Fruit fly (Drosophila melanogaster): ENCODE results near the gene CG8851.

Gene CG8851

DNA sequence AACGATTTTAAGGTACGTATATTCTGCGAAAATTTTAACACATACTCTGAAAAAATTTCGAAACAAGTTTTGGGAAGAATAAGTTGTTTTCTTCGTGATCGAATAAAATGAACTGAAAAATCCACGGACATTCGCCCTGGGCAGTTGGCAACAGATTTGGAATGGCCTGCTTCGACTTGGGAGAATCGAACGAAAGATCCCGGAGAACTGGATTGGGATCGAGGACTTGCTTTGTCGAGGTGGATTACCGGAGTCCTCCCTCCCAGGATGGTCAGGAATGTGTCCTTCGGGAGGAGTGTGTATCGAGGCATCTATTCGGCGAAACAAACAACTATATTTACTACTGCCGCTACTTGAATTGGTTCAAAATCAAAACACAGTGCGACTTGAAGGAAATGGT lies at the start of gene CG8851, which contains the start of gene CG3213:
Gene CG8851 (plus strand): TSS at position 127 of the 400 bp plus-strand sequence.
Gene CG3213 (minus strand): TSS at position 101 of the 400 bp plus-strand sequence.
- TF ChIP-seq Snoo (tag; optimal IDR thresholded peaks at IDR 0.05) (no peak), CG8159 (tag; optimal IDR thresholded peaks at IDR 0.05) (no peak), rn (GFP tag; IDR thresholded peaks at IDR 0.05) (no peak), CG34367 (tag; optimal IDR thresholded peaks at IDR 0.05) (no peak), gl (tag; optimal IDR thresholded peaks at IDR 0.05) (no peak), Pif1A (GFP tag; optimal IDR thresholded peaks at IDR 0.05) (no peak), CG12605 (GFP tag; IDR thresholded peaks at IDR 0.05) (no peak), CG15710 (tag; optimal IDR thresholded peaks at IDR 0.05) (no peak)

DNA sequence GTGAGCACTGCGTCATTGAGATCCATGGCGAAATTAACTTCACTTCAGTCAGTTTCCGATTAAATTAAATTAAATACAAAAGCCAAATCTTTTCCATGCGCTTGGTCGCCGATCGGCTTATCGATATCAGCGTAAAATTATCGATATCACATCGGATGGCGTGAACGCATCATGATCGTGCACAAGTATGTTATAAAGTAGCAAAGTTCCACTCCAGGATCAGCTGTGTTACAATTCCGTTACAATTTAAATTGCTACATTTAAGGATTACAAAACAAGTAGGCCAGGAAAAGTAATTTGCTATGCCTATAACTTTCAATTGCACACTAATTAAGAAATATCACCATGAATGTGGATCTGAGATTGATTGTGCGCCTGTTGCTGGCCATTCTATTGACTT lies 49.6 kb upstream of the CG8851 start, which contains the start of the genes Pif1 and CG31776:
Gene Pif1 (minus strand): TSS at position 136 of the 400 bp plus-strand sequence.
Gene CG31776 (plus strand): TSS at position 314 of the 400 bp plus-strand sequence.
- TF ChIP-seq CG13204 (GFP tag; optimal IDR thresholded peaks at IDR 0.05): no peak
- TF ChIP-seq CG8301 (tag; optimal IDR thresholded peaks at IDR 0.05): no peak
- no peak for TF ChIP-seq CG10348 (GFP tag; IDR thresholded peaks at IDR 0.05)
- TF ChIP-seq CG4496 (GFP tag; IDR thresholded peaks at IDR 0.05): no peak
- no peak for TF ChIP-seq Ets98B (GFP tag; IDR thresholded peaks at IDR 0.05)
- no peak for TF ChIP-seq CG12605 (GFP tag; IDR thresholded peaks at IDR 0.05)
- no peak for TF ChIP-seq CG8159 (tag; optimal IDR thresholded peaks at IDR 0.05)
- no peak for TF ChIP-seq Snoo (tag; optimal IDR thresholded peaks at IDR 0.05)
- TF ChIP-seq CG14655 (GFP tag; optimal IDR thresholded peaks at IDR 0.05): no peak
- no peak for TF ChIP-seq EcR (GFP tag; optimal IDR thresholded peaks at IDR 0.05)
- no peak for TF ChIP-seq Pif1A (GFP tag; optimal IDR thresholded peaks at IDR 0.05)
- no peak for TF ChIP-seq CG15710 (tag; optimal IDR thresholded peaks at IDR 0.05)
- no peak for TF ChIP-seq CG17806 (tag; optimal IDR thresholded peaks at IDR 0.05)
- TF ChIP-seq CG34367 (tag; optimal IDR thresholded peaks at IDR 0.05): no peak
- TF ChIP-seq CG32121 (GFP tag; IDR thresholded peaks at IDR 0.05): no peak
- TF ChIP-seq Pif1B (GFP tag; optimal IDR thresholded peaks at IDR 0.05): no peak
- TF ChIP-seq D1 (tag; optimal IDR thresholded peaks at IDR 0.05): no peak
- TF ChIP-seq gl (tag; optimal IDR thresholded peaks at IDR 0.05): no peak

DNA sequence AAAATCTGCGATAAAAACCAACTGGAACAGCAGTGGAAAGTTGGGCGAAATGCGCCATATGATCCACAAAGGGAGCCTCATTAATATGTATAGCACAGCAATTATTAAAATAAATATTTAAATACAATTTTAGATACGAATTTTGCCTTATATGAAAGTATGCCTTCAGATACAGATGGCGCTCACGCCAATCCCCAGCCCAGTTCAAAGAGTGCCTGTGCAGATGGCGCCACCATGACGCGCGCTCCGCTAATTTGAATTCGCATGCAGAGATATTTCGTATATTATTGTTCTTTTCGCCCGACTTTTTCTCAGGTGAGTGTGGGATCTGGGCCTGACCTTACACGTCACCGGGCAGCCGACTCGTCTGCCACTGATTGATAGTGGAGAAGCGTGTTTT lies 47.2 kb upstream of the CG8851 start, which contains the start of gene Pgant4:
Gene Pgant4 (plus strand): TSS at position 362 of the 400 bp plus-strand sequence.
- TF ChIP-seq Snoo (tag; optimal IDR thresholded peaks at IDR 0.05): peak; percentile 39
- no peak for TF ChIP-seq CG14655 (GFP tag; optimal IDR thresholded peaks at IDR 0.05)
- TF ChIP-seq CG9948 (tag; optimal IDR thresholded peaks at IDR 0.05): no peak
- no peak for TF ChIP-seq CG17806 (tag; optimal IDR thresholded peaks at IDR 0.05)
- TF ChIP-seq CG8301 (tag; optimal IDR thresholded peaks at IDR 0.05): no peak
- 0 out of 2 replicates have a peak, but pooled peaks have one; percentile 37 for TF ChIP-seq rn (GFP tag; IDR thresholded peaks at IDR 0.05)
- 0 out of 3 replicates have a peak, but pooled peaks have one; percentile 37 for TF ChIP-seq CG4496 (GFP tag; IDR thresholded peaks at IDR 0.05)
- no peak for TF ChIP-seq D1 (tag; optimal IDR thresholded peaks at IDR 0.05)
- no peak for TF ChIP-seq CG32121 (GFP tag; IDR thresholded peaks at IDR 0.05)
- TF ChIP-seq CG13204 (GFP tag; optimal IDR thresholded peaks at IDR 0.05): no peak
- no peak for TF ChIP-seq CG34367 (tag; optimal IDR thresholded peaks at IDR 0.05)
- no peak for TF ChIP-seq Pif1B (GFP tag; optimal IDR thresholded peaks at IDR 0.05)
- no peak for TF ChIP-seq CG15710 (tag; optimal IDR thresholded peaks at IDR 0.05)
- TF ChIP-seq EcR (GFP tag; optimal IDR thresholded peaks at IDR 0.05): no peak
- no peak for TF ChIP-seq gl (tag; optimal IDR thresholded peaks at IDR 0.05)
- no peak for TF ChIP-seq Pif1A (GFP tag; optimal IDR thresholded peaks at IDR 0.05)

DNA sequence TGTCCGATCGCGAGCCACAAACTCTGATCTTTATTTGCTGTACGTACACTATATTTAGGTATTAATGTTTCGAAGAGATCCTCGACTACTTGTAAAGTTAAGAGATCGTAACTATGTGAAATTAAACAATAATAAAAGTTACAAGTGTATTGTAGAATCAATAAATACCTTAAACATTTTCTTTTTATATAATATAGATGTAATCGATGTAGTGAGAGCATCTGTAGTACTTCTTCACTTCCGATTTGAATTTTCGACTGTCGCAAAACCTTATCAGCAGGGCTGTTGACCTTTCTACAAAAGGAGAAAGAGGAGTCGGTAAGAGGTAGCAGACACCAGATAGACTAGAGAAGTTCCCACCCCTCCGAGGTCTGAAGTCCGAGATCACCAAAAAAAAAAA lies 44.3 kb upstream of the CG8851 start:
- no peak for TF ChIP-seq CG8301 (tag; optimal IDR thresholded peaks at IDR 0.05)
- no peak for TF ChIP-seq Pif1A (GFP tag; optimal IDR thresholded peaks at IDR 0.05)
- no peak for TF ChIP-seq CG32121 (GFP tag; IDR thresholded peaks at IDR 0.05)
- TF ChIP-seq CG10348 (GFP tag; IDR thresholded peaks at IDR 0.05): no peak
- peak; percentile 36 for TF ChIP-seq CG8159 (tag; optimal IDR thresholded peaks at IDR 0.05)
- TF ChIP-seq CG15710 (tag; optimal IDR thresholded peaks at IDR 0.05): peak; percentile 28
- TF ChIP-seq EcR (GFP tag; optimal IDR thresholded peaks at IDR 0.05): peak; percentile 70
- no peak for TF ChIP-seq CG4496 (GFP tag; IDR thresholded peaks at IDR 0.05)
- TF ChIP-seq Pif1B (GFP tag; optimal IDR thresholded peaks at IDR 0.05): no peak
- peak; percentile 22 for TF ChIP-seq Snoo (tag; optimal IDR thresholded peaks at IDR 0.05)
- TF ChIP-seq rn (GFP tag; IDR thresholded peaks at IDR 0.05): no peak

- TF ChIP-seq CG10348 (GFP tag; IDR thresholded peaks at IDR 0.05): no peak
- no peak for TF ChIP-seq CG34367 (tag; optimal IDR thresholded peaks at IDR 0.05)
- TF ChIP-seq fd96Ca (GFP tag; IDR thresholded peaks at IDR 0.05): no peak
Measured at dm6 chr2L:3475948-3476347, 43.5 kb upstream of the CG8851 start.

DNA sequence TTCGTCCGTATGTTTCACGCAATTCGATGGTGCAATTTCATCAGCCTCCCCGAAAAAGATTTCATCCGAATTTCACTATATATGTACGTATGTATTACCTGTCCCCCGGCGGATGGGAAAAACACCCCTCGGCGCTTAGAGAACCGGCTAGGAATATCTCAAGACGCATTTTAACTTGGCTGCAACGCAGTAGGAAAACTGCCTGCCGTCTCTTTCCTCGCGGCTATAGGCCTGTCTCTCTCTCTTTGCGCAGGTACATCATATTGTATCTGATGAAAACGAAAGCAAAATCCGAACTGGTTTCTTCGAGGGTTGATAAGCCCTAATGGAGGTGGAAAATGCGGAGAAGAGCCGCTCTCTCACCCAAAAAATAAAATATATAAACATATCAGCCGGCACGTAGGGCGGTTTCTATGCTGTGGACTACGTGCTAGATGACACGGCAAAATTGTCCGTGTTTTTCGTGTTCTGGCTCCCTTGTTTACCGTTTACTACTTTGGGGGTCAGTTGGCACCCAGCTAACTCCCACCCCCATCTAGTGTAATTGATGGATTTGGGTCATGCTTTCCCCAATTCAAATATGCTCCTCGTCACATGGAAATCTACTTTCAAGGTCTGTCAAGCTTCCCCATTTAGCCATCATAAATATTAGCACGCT lies 42.9 kb upstream of the CG8851 start:
- TF ChIP-seq EcR (GFP tag; optimal IDR thresholded peaks at IDR 0.05) (no peak), CG17806 (tag; optimal IDR thresholded peaks at IDR 0.05) (no peak), Pif1B (GFP tag; optimal IDR thresholded peaks at IDR 0.05) (no peak), CG4496 (GFP tag; IDR thresholded peaks at IDR 0.05) (0 out of 3 replicates have a peak, but pooled peaks have one; percentile 6)

Data from whole organism, pupa.